Worm (Caenorhabditis elegans) whole organism, L3 larva: Measurements from ENCODE around the gene faah-5.

Experiments used
- R02D3.7 ChIP-seq: fragments of 150-350 bp; optimal IDR thresholded peaks from 2 replicates; lab custom pipeline; 2014; ENCODE audit warnings: missing biosample characterization, missing genetic modification characterization
- aly-2 ChIP-seq: fragments of 150-350 bp; optimal IDR thresholded peaks from 2 replicates; lab custom pipeline; 2014; ENCODE audit warnings: missing biosample characterization, missing genetic modification characterization
- ceh-9 ChIP-seq: sonication (generic microtip); optimal IDR thresholded peaks from 2 replicates; lab custom pipeline; 2018; ENCODE audit warnings: missing biosample characterization, missing genetic modification characterization
- pha-4 ChIP-seq: fragments of 150-350 bp; optimal IDR thresholded peaks from 2 replicates; lab custom pipeline; 2014; ENCODE audit warnings: missing biosample characterization, missing genetic modification reagents, missing genetic modification characterization
- snpc-4 ChIP-seq: fragments of 150-350 bp; optimal IDR thresholded peaks from 2 replicates; lab custom pipeline; 2014; ENCODE audit warnings: missing biosample characterization, missing genetic modification characterization
- zag-1 ChIP-seq: fragments of 150-350 bp; optimal IDR thresholded peaks from 2 replicates; lab custom pipeline; 2014; ENCODE audit warnings: missing biosample characterization, missing genetic modification characterization

- TF ChIP-seq ceh-9 (no peak), aly-2 (tag; lab: Kevin White, UChicago) (no peak), snpc-4 (tag; lab: Kevin White, UChicago) (no peak), pha-4 (tag; lab: Kevin White, UChicago) (no peak), zag-1 (tag; lab: Kevin White, UChicago) (no peak), R02D3.7 (tag; lab: Kevin White, UChicago) (no peak)
Observed at ce11 chrIII:11861123-11861522, 30.1 kb downstream of the faah-5 start.
